Worm (Caenorhabditis elegans) whole organism, L4 larva: ENCODE data around the gene tcl-2.

Experiments used
- ZK546.5 ChIP-seq, 2 experiments: sonication (generic microtip); optimal IDR thresholded peaks; 2 replicates each; lab custom pipeline; 2017; ENCODE audit warnings: missing biosample characterization in 2 of 2, missing genetic modification characterization in 2 of 2
- dpl-1 ChIP-seq: fragments of 150-350 bp; optimal IDR thresholded peaks from 2 replicates; lab custom pipeline; 2014; ENCODE audit warnings: missing biosample characterization, missing genetic modification reagents, missing genetic modification characterization
- lin-13 ChIP-seq: fragments of 150-350 bp; optimal IDR thresholded peaks from 2 replicates; lab custom pipeline; 2014; ENCODE audit warnings: missing biosample characterization, missing genetic modification reagents, missing genetic modification characterization
- lin-15B ChIP-seq: fragments of 150-350 bp; sonication (generic microtip); optimal IDR thresholded peaks from 3 replicates; lab custom pipeline; 2014; ENCODE audit warnings: missing biosample characterization, missing genetic modification characterization
- madf-9 ChIP-seq: fragments of 200-800 bp; sonication (Bioruptor generic); conservative IDR thresholded peaks from 2 replicates; pipeline ENCODE4 v1.3.6; 2022; ENCODE audit warnings: missing genetic modification reagents, missing genetic modification characterization, missing compliant biosample characterization
- nhr-102 ChIP-seq: sonication (generic microtip); optimal IDR thresholded peaks from 2 replicates; lab custom pipeline; 2016; ENCODE audit warnings: mild to moderate bottlenecking, missing genetic modification characterization, moderate library complexity, missing compliant biosample characterization
- snpc-4 ChIP-seq: fragments of 150-350 bp; optimal IDR thresholded peaks from 2 replicates; lab custom pipeline; 2014; ENCODE audit warnings: missing biosample characterization, missing genetic modification characterization
- unc-130 ChIP-seq: sonication (generic microtip); optimal IDR thresholded peaks from 2 replicates; lab custom pipeline; 2016; ENCODE audit warnings: missing genetic modification reagents, missing genetic modification characterization, missing compliant biosample characterization
- unc-39 ChIP-seq: sonication (generic microtip); optimal IDR thresholded peaks from 2 replicates; lab custom pipeline; 2017; ENCODE audit warnings: missing biosample characterization, missing genetic modification characterization
- unc-62 ChIP-seq, 3 experiments: fragments of 150-350 bp in 1 of 3; sonication (generic microtip); optimal IDR thresholded peaks in 2 of 3; peaks in 1 of 3; 1 replicate in 1 of 3; 2 replicates in 2 of 3; lab custom pipeline; 2014 to 2017; ENCODE audit warnings: missing biosample characterization in 3 of 3, missing genetic modification characterization in 3 of 3, missing genetic modification reagents in 3 of 3, missing genotype in 1 of 3
- zfp-2 ChIP-seq: sonication (generic microtip); optimal IDR thresholded peaks from 2 replicates; lab custom pipeline; 2016; ENCODE audit warnings: mild to moderate bottlenecking, missing genetic modification characterization, missing compliant biosample characterization
- zip-11 ChIP-seq: fragments of 200-800 bp; sonication (Bioruptor generic); IDR thresholded peaks from 2 replicates; pipeline ENCODE4 v1.3.6; 2022; ENCODE audit warnings: missing genetic modification characterization, missing compliant biosample characterization

- TF ChIP-seq unc-39 (tag; lab: Kevin White, UChicago) (no peak), dpl-1 (GFP tag; lab: Kevin White, UChicago) (no peak), unc-62 (GFP tag; optimal IDR thresholded peaks at IDR 0.05 in 1 of 2; lab: Kevin White, UChicago) (no peak), unc-62 (tag; optimal IDR thresholded peaks at IDR 0.05; lab: Kevin White, UChicago) (no peak), nhr-102 (no peak), ZK546.5 (tag; optimal IDR thresholded peaks at IDR 0.05; lab: Kevin White, UChicago) (no peak), zip-11 (GFP tag; lab: Robert Waterston, UW) (no peak), snpc-4 (no peak), zfp-2 (no peak), lin-13 (GFP tag; lab: Kevin White, UChicago) (no peak), lin-15B (tag; lab: Kevin White, UChicago) (no peak), unc-130 (GFP tag; lab: Kevin White, UChicago) (no peak), madf-9 (no peak)
Observed at ce11 chrIV:133968-134367, 44.9 kb upstream of the tcl-2 start.
